Worm (Caenorhabditis elegans) whole organism, midembryonic: ENCODE results near the gene dph-5.

Experiments
- T22C8.4 ChIP-seq: fragments of 200-800 bp; sonication (Bioruptor generic); IDR thresholded peaks from 2 replicates; pipeline ENCODE4 v1.3.6; 2022; ENCODE audit warnings: missing genetic modification characterization, missing compliant biosample characterization
- flt-1 ChIP-seq: fragments of 200-800 bp; sonication (Bioruptor generic); IDR thresholded peaks from 2 replicates; pipeline ENCODE4 v1.3.6; 2022; ENCODE audit warnings: missing genetic modification characterization, missing compliant biosample characterization
- klf-2 ChIP-seq: fragments of 200-800 bp; sonication (Bioruptor generic); conservative IDR thresholded peaks from 2 replicates; pipeline ENCODE4 v1.3.6; 2022; ENCODE audit warnings: missing genetic modification reagents, missing genetic modification characterization, missing compliant biosample characterization
- med-1 ChIP-seq: sonication (generic microtip); optimal IDR thresholded peaks from 2 replicates; lab custom pipeline; 2017; ENCODE audit warnings: missing genetic modification characterization, mild to moderate bottlenecking, missing compliant biosample characterization, antibody characterized with exemption, missing genetic modification reagents; ENCODE audit not compliant: insufficient read depth
- ref-1 ChIP-seq: fragments of 200-800 bp; sonication (Bioruptor generic); conservative IDR thresholded peaks from 2 replicates; pipeline ENCODE4 v1.3.6; 2022; ENCODE audit warnings: missing genetic modification reagents, missing genetic modification characterization, missing compliant biosample characterization
- tab-1 ChIP-seq: fragments of 200-800 bp; sonication (Bioruptor generic); IDR thresholded peaks from 2 replicates; pipeline ENCODE4 v1.3.6; 2022; ENCODE audit warnings: missing genetic modification characterization, missing compliant biosample characterization
- ztf-23 ChIP-seq: fragments of 200-800 bp; sonication (Bioruptor generic); IDR thresholded peaks from 2 replicates; pipeline ENCODE4 v1.3.6; 2022; ENCODE audit warnings: missing genetic modification reagents, missing genetic modification characterization, missing compliant biosample characterization
- ztf-29 ChIP-seq: fragments of 200-800 bp; sonication (Bioruptor generic); IDR thresholded peaks from 2 replicates; pipeline ENCODE4 v1.3.6; 2022; ENCODE audit warnings: missing genetic modification reagents, missing genetic modification characterization, missing compliant biosample characterization

DNA sequence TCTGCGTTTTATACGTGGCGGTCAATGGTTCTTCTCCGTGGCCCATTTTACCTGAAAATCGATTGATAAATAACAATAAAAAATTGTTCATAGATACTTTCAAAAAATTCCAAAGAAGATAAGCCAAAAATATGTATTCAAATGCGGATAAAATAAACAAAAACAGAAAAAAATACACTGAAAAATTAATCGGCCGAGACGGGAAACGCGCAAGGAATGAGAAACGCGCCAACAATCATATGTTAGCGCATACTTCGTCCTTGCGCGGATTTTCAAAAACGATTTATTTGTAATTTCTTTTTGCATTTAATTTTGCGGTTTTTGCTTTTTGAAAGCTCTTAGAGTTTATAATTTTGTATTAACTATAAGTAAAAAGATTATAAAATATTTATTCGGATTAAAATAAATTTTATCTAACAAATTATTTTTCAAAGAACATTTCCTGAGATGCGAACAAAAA, 4.4 kb upstream of the dph-5 start, which contains the start of gene nduf-11:
- peak; percentile 68; the same call in 1 of the 2 replicates for TF ChIP-seq ztf-23 (GFP tag; lab: Robert Waterston, UW)
- TF ChIP-seq tab-1 (GFP tag; lab: Robert Waterston, UW) = no peak; the same call in 1 of the 2 replicates
- TF ChIP-seq flt-1 = peak; percentile 84
- no peak for TF ChIP-seq T22C8.4 (GFP tag; lab: Robert Waterston, UW)
- TF ChIP-seq med-1 (GFP tag; lab: Kevin White, UChicago) = peak; percentile 6
- no peak for TF ChIP-seq ref-1
- TF ChIP-seq klf-2 (GFP tag; lab: Robert Waterston, UW) = no peak
- TF ChIP-seq ztf-29 (GFP tag; lab: Robert Waterston, UW) = no peak
